Fruit fly (Drosophila melanogaster) ovary, adult (tissue): Measurements from ENCODE around the gene ush.

ENCODE experiments used
- CG17801 ChIP-seq: fragments of 200-800 bp; optimal IDR thresholded peaks from 2 replicates; lab custom pipeline; 2019; ENCODE audit warnings: missing biosample characterization, mild to moderate bottlenecking, missing genetic modification characterization, moderate library complexity; ENCODE audit not compliant: partially characterized antibody

The ush gene

dm6 chr2L:559770-560567 lies 83.9 kb downstream of the ush start, which contains the start of gene rempA:
TSS of gene rempA (minus strand) at chr2L:560310.
- TF ChIP-seq CG17801 (GFP tag; lab: Kevin White, UChicago), result no peak

- no peak for TF ChIP-seq CG17801 (GFP tag; lab: Kevin White, UChicago)
Measured at dm6 chr2L:563314-563713, 87.3 kb downstream of the ush start.

- no peak for TF ChIP-seq CG17801 (GFP tag; lab: Kevin White, UChicago)
Measured at dm6 chr2L:563769-564550, 87.9 kb downstream of the ush start, which contains the start of the genes uncNacbeta and CG2794. TSS of gene uncNacbeta (minus strand) at chr2L:563819. TSS of gene CG2794 (plus strand) at chr2L:564163.

- peak; percentile 28 for TF ChIP-seq CG17801 (GFP tag; lab: Kevin White, UChicago)
Measured at dm6 chr2L:568030-568429, 92.0 kb downstream of the ush start, which contains the start of the genes Nle and Sf3b1. TSS of gene Nle (minus strand) at chr2L:568121. TSS of gene Sf3b1 (plus strand) at chr2L:568340.

- peak; percentile 81 for TF ChIP-seq CG17801 (GFP tag; lab: Kevin White, UChicago)
Measured at dm6 chr2L:574226-574625, 98.2 kb downstream of the ush start, which contains the start of the genes Ipk2 and cold. TSS of gene Ipk2 (minus strand) at chr2L:574264. TSS of gene cold (plus strand) at chr2L:574291.

- TF ChIP-seq CG17801 (GFP tag; lab: Kevin White, UChicago), result no peak
Measured at dm6 chr2L:576559-577184, 100.7 kb downstream of the ush start, which contains the start of gene Ptth. TSS of gene Ptth (minus strand) at chr2L:576896.

- TF ChIP-seq CG17801 (GFP tag; lab: Kevin White, UChicago), result no peak
Measured at dm6 chr2L:577186-577585, 101.2 kb downstream of the ush start, which contains the start of gene Pph13. TSS of gene Pph13 (plus strand) at chr2L:577486.

- TF ChIP-seq CG17801 (GFP tag; lab: Kevin White, UChicago), result no peak
Measured at dm6 chr2L:585268-585667, 109.2 kb downstream of the ush start.
